Fruit fly (Drosophila melanogaster) whole organism, embryonic: Measurements from ENCODE around the gene CG13138.

ENCODE experiments used
- CG10431 ChIP-seq: fragments of 200-800 bp; sonication (Bioruptor generic); optimal IDR thresholded peaks from 3 replicates; lab custom pipeline; 2018; ENCODE audit warnings: missing biosample characterization, mild to moderate bottlenecking, missing genetic modification characterization
- CG10979 ChIP-seq: fragments of 200-800 bp; sonication (Bioruptor generic); optimal IDR thresholded peaks from 2 replicates; lab custom pipeline; 2018; ENCODE audit warnings: missing biosample characterization, mild to moderate bottlenecking, missing genetic modification characterization, moderate library complexity
- CG11695 ChIP-seq: fragments of 200-800 bp; sonication (Bioruptor generic); IDR thresholded peaks from 3 replicates; pipeline ENCODE4 v1.3.6; 2022; ENCODE audit warnings: missing biosample characterization, missing genetic modification characterization
- CG1233 ChIP-seq: fragments of 200-800 bp; sonication (Bioruptor generic); optimal IDR thresholded peaks from 4 replicates; lab custom pipeline; 2018; ENCODE audit warnings: missing biosample characterization, mild to moderate bottlenecking, missing genetic modification characterization
- CG13123 ChIP-seq: fragments of 200-800 bp; sonication (Bioruptor generic); optimal IDR thresholded peaks from 2 replicates; lab custom pipeline; 2016; ENCODE audit warnings: missing biosample characterization, missing genetic modification characterization
- CG13775 ChIP-seq: fragments of 200-800 bp; sonication (Bioruptor generic); optimal IDR thresholded peaks from 3 replicates; lab custom pipeline; 2017; ENCODE audit warnings: missing biosample characterization, mild to moderate bottlenecking, missing genetic modification characterization
- CG14710 ChIP-seq: fragments of 200-800 bp; sonication (Bioruptor generic); optimal IDR thresholded peaks from 3 replicates; lab custom pipeline; 2019; ENCODE audit warnings: missing biosample characterization, mild to moderate bottlenecking, missing genetic modification characterization, moderate library complexity
- CG15696 ChIP-seq: fragments of 200-800 bp; sonication (Bioruptor generic); optimal IDR thresholded peaks from 2 replicates; lab custom pipeline; 2019; ENCODE audit warnings: missing biosample characterization, mild to moderate bottlenecking, missing genetic modification characterization, moderate library complexity
- CG17328 ChIP-seq: fragments of 200-800 bp; sonication (Bioruptor generic); IDR thresholded peaks from 2 replicates; pipeline ENCODE4 v1.3.6; 2022; ENCODE audit warnings: missing biosample characterization, missing genetic modification characterization
- CG17802 ChIP-seq: fragments of 200-800 bp; sonication (Bioruptor generic); optimal IDR thresholded peaks from 2 replicates; lab custom pipeline; 2018; ENCODE audit warnings: missing biosample characterization, mild to moderate bottlenecking, missing genetic modification characterization, moderate library complexity
- CG18262 ChIP-seq: fragments of 200-800 bp; optimal IDR thresholded peaks from 3 replicates; lab custom pipeline; 2019; ENCODE audit warnings: missing biosample characterization, mild to moderate bottlenecking, missing genetic modification characterization, moderate library complexity
- CG2712 ChIP-seq: fragments of 200-800 bp; optimal IDR thresholded peaks from 3 replicates; lab custom pipeline; 2019; ENCODE audit warnings: missing biosample characterization, mild to moderate bottlenecking, missing genetic modification characterization, moderate library complexity
- CG2875 ChIP-seq: fragments of 200-800 bp; sonication (Bioruptor generic); optimal IDR thresholded peaks from 2 replicates; lab custom pipeline; 2017; ENCODE audit warnings: missing biosample characterization, mild to moderate bottlenecking, missing genetic modification characterization, missing genetic modification reagents
- CG4404 ChIP-seq: fragments of 200-800 bp; sonication (Bioruptor generic); IDR thresholded peaks from 2 replicates; pipeline ENCODE4 v1.3.6; 2022; ENCODE audit warnings: missing biosample characterization, missing genetic modification characterization
- CG4820 ChIP-seq: fragments of 200-800 bp; sonication (Bioruptor generic); optimal IDR thresholded peaks from 3 replicates; lab custom pipeline; 2016; ENCODE audit warnings: missing biosample characterization, missing genetic modification characterization
- CG5953 ChIP-seq: fragments of 200-800 bp; sonication (Bioruptor generic); IDR thresholded peaks from 2 replicates; pipeline ENCODE4 v1.3.6; 2022; ENCODE audit warnings: missing biosample characterization, missing genetic modification characterization
- CG6689 ChIP-seq: fragments of 200-800 bp; sonication (Bioruptor generic); IDR thresholded peaks from 2 replicates; pipeline ENCODE4 v1.3.6; 2022; ENCODE audit warnings: missing biosample characterization, missing genetic modification characterization
- CG7271 ChIP-seq: fragments of 200-800 bp; sonication (Bioruptor generic); optimal IDR thresholded peaks from 2 replicates; lab custom pipeline; 2018; ENCODE audit warnings: missing biosample characterization, mild to moderate bottlenecking, missing genetic modification characterization, moderate library complexity
- CG9437 ChIP-seq: fragments of 200-800 bp; sonication (Bioruptor generic); optimal IDR thresholded peaks from 2 replicates; lab custom pipeline; 2018; ENCODE audit warnings: missing biosample characterization, mild to moderate bottlenecking, missing genetic modification characterization
- Drgx ChIP-seq: fragments of 200-800 bp; sonication (Bioruptor generic); IDR thresholded peaks from 2 replicates; pipeline ENCODE4 v1.3.6; 2022; ENCODE audit warnings: missing biosample characterization, missing genetic modification characterization
- H15 ChIP-seq: fragments of 200-800 bp; sonication (Bioruptor generic); IDR thresholded peaks from 3 replicates; pipeline ENCODE4 v1.3.6; 2022; ENCODE audit warnings: missing biosample characterization, missing genetic modification characterization
- HLH3B ChIP-seq: fragments of 200-800 bp; sonication (Bioruptor generic); IDR thresholded peaks from 2 replicates; pipeline ENCODE4 v1.3.6; 2022; ENCODE audit warnings: missing biosample characterization, missing genetic modification characterization
- Pdp1 ChIP-seq, 2 experiments: fragments of 200-800 bp; sonication (Bioruptor generic); optimal IDR thresholded peaks; 3 replicates each; lab custom pipeline; 2016; ENCODE audit warnings: missing biosample characterization in 2 of 2, missing genetic modification characterization in 2 of 2, mild to moderate bottlenecking in 1 of 2, moderate library complexity in 1 of 2
- Sox100B ChIP-seq: fragments of 200-800 bp; sonication (Bioruptor generic); optimal IDR thresholded peaks from 3 replicates; lab custom pipeline; 2018; ENCODE audit warnings: missing biosample characterization, mild to moderate bottlenecking, missing genetic modification characterization
- Spps ChIP-seq: fragments of 200-800 bp; sonication (Bioruptor generic); optimal IDR thresholded peaks from 2 replicates; lab custom pipeline; 2018; ENCODE audit warnings: missing biosample characterization, mild to moderate bottlenecking, missing genetic modification characterization
- Sry-β ChIP-seq: fragments of 200-800 bp; sonication (Bioruptor generic); optimal IDR thresholded peaks from 2 replicates; lab custom pipeline; 2018; ENCODE audit warnings: missing biosample characterization, mild to moderate bottlenecking, missing genetic modification characterization, moderate library complexity
- Sry-δ ChIP-seq: fragments of 200-800 bp; sonication (Bioruptor generic); optimal IDR thresholded peaks from 2 replicates; lab custom pipeline; 2016; ENCODE audit warnings: missing biosample characterization, missing genetic modification characterization
- ara ChIP-seq: fragments of 200-800 bp; sonication (Bioruptor generic); IDR thresholded peaks from 2 replicates; pipeline ENCODE4 v1.3.6; 2022; ENCODE audit warnings: missing biosample characterization, missing genetic modification characterization
- bsh ChIP-seq, 2 experiments: fragments of 200-800 bp; sonication (Bioruptor generic); optimal IDR thresholded peaks; 2 replicates each; lab custom pipeline; 2017 to 2018; ENCODE audit warnings: mild to moderate bottlenecking in 2 of 2, missing biosample characterization in 2 of 2, missing genetic modification characterization in 2 of 2, moderate library complexity in 1 of 2
- eve ChIP-seq, 2 experiments: fragments of >200 bp; optimal IDR thresholded peaks; 2 replicates each; lab custom pipeline; 2017; ENCODE audit warnings: missing biosample characterization in 2 of 2, missing genetic modification characterization in 2 of 2
- ewg ChIP-seq: fragments of 200-800 bp; sonication (Bioruptor generic); optimal IDR thresholded peaks from 3 replicates; lab custom pipeline; 2017; ENCODE audit warnings: mild to moderate bottlenecking, missing biosample characterization, missing genetic modification reagents, missing genetic modification characterization
- exex ChIP-seq: fragments of 200-800 bp; sonication (Bioruptor generic); optimal IDR thresholded peaks from 4 replicates; lab custom pipeline; 2018; ENCODE audit warnings: missing biosample characterization, mild to moderate bottlenecking, missing genetic modification characterization, moderate library complexity
- fd102C ChIP-seq: fragments of 200-800 bp; sonication (Bioruptor generic); optimal IDR thresholded peaks from 2 replicates; lab custom pipeline; 2018; ENCODE audit warnings: missing biosample characterization, mild to moderate bottlenecking, missing genetic modification characterization, moderate library complexity
- fd96Cb ChIP-seq: fragments of 200-800 bp; sonication (Bioruptor generic); optimal IDR thresholded peaks from 2 replicates; lab custom pipeline; 2018; ENCODE audit warnings: missing biosample characterization, mild to moderate bottlenecking, missing genetic modification characterization, moderate library complexity
- ftz-f1 ChIP-seq: fragments of 200-800 bp; sonication (Bioruptor generic); optimal IDR thresholded peaks from 2 replicates; lab custom pipeline; 2016; ENCODE audit warnings: missing biosample characterization, missing genetic modification characterization
- gce ChIP-seq: fragments of 200-800 bp; sonication (Bioruptor generic); IDR thresholded peaks from 3 replicates; pipeline ENCODE4 v1.3.6; 2022; ENCODE audit warnings: missing biosample characterization, missing genetic modification characterization
- her ChIP-seq: fragments of 200-800 bp; sonication (Bioruptor generic); optimal IDR thresholded peaks from 2 replicates; lab custom pipeline; 2016; ENCODE audit warnings: missing biosample characterization, missing genetic modification characterization
- hkb ChIP-seq, 2 experiments: fragments of 200-800 bp in 1 of 2; fragments of >200 bp in 1 of 2; sonication (Bioruptor generic) in 1 of 2; IDR thresholded peaks in 1 of 2; optimal IDR thresholded peaks in 1 of 2; 2 replicates each; pipeline versions ENCODE4 v1.3.6 to Lab custom; 2017 to 2022; ENCODE audit warnings: missing biosample characterization in 1 of 2, missing genetic modification characterization in 1 of 2
- kay ChIP-seq: fragments of 200-800 bp; sonication (Bioruptor generic); optimal IDR thresholded peaks from 2 replicates; lab custom pipeline; 2016; ENCODE audit warnings: missing biosample characterization, missing genetic modification characterization
- lola ChIP-seq, 3 experiments: fragments of >200 bp in 2 of 3; fragments of 200-800 bp in 1 of 3; sonication (Bioruptor generic) in 1 of 3; optimal IDR thresholded peaks; 2 replicates each; lab custom pipeline; 2017 to 2019; ENCODE audit warnings: missing biosample characterization in 3 of 3, missing genetic modification characterization in 3 of 3, mild to moderate bottlenecking in 1 of 3, moderate library complexity in 1 of 3
- nerfin-1 ChIP-seq: fragments of 200-800 bp; sonication (Bioruptor generic); optimal IDR thresholded peaks from 3 replicates; lab custom pipeline; 2019; ENCODE audit warnings: missing biosample characterization, mild to moderate bottlenecking, missing genetic modification characterization, moderate library complexity
- nmo ChIP-seq: fragments of 200-800 bp; sonication (Bioruptor generic); optimal IDR thresholded peaks from 2 replicates; lab custom pipeline; 2018; ENCODE audit warnings: missing biosample characterization, mild to moderate bottlenecking, missing genetic modification characterization, moderate library complexity
- pan ChIP-seq, 4 experiments: fragments of >200 bp in 3 of 4; fragments of 200-800 bp in 1 of 4; sonication (Bioruptor generic) in 1 of 4; optimal IDR thresholded peaks in 3 of 4; IDR thresholded peaks in 1 of 4; 2 replicates each; pipeline versions ENCODE4 v1.3.6 to Lab custom; 2017 to 2022; ENCODE audit warnings: missing biosample characterization in 2 of 4, missing genetic modification characterization in 2 of 4, mixed read lengths in 1 of 4
- phol ChIP-seq: fragments of 200-800 bp; sonication (Bioruptor generic); optimal IDR thresholded peaks from 3 replicates; lab custom pipeline; 2018; ENCODE audit warnings: missing biosample characterization, mild to moderate bottlenecking, missing genetic modification characterization, moderate library complexity
- stc ChIP-seq: fragments of 200-800 bp; sonication (Bioruptor generic); IDR thresholded peaks from 2 replicates; pipeline ENCODE4 v1.3.6; 2022; ENCODE audit warnings: missing biosample characterization, missing genetic modification characterization
- vvl ChIP-seq: fragments of 200-800 bp; sonication (Bioruptor generic); IDR thresholded peaks from 2 replicates; pipeline ENCODE4 v1.3.6; 2022; ENCODE audit warnings: missing biosample characterization, missing genetic modification characterization
- wor ChIP-seq: fragments of 200-800 bp; sonication (Bioruptor generic); IDR thresholded peaks from 2 replicates; pipeline ENCODE4 v1.3.6; 2022; ENCODE audit warnings: missing biosample characterization, missing genetic modification characterization
- zfh1 ChIP-seq: fragments of 200-800 bp; sonication (Bioruptor generic); IDR thresholded peaks from 3 replicates; pipeline ENCODE4 v1.3.6; 2022; ENCODE audit warnings: missing biosample characterization, missing genetic modification characterization

Gene CG13138

dm6 chr2L:10276436-10276835 lies 25.4 kb downstream of the CG13138 start (continued):
- peak; percentile 61 for TF ChIP-seq CG14710 (tag; lab: Kevin White, UChicago)
- peak; percentile 41 for TF ChIP-seq CG7271
- 0 out of 2 replicates have a peak, but pooled peaks have one; percentile 30 for TF ChIP-seq ara (GFP tag; lab: Robert Waterston, UW)
- peak; percentile 29 for TF ChIP-seq CG17802 (tag; lab: Kevin White, UChicago)
- peak in 1 of 2 experiments; percentile 60 for TF ChIP-seq Pdp1 (GFP tag; optimal IDR thresholded peaks at IDR 0.05; lab: Kevin White, UChicago)
- peak; percentile 78 for TF ChIP-seq CG2712
- no peak for TF ChIP-seq CG4404 (GFP tag; lab: Robert Waterston, UW)
- TF ChIP-seq fd102C = no peak
- 0 out of 2 replicates have a peak, but pooled peaks have one; percentile 31 for TF ChIP-seq CG17328 (GFP tag; lab: Robert Waterston, UW)
- no peak for TF ChIP-seq ewg (GFP tag; lab: Kevin White, UChicago)
- peak; percentile 33; the same call in 1 of the 2 replicates for TF ChIP-seq vvl
- peak; percentile 12; the same call in 1 of the 2 replicates for TF ChIP-seq wor (GFP tag; lab: Robert Waterston, UW)
- TF ChIP-seq ftz-f1 (GFP tag; lab: Kevin White, UChicago) = no peak
- peak in 1 of 2 experiments; percentile 42 for TF ChIP-seq bsh (GFP tag; optimal IDR thresholded peaks at IDR 0.05; lab: Kevin White, UChicago)
- peak; percentile 42 for TF ChIP-seq nerfin-1 (tag; lab: Kevin White, UChicago)
- peak in 1 of 3 experiments; percentile 45 for TF ChIP-seq lola (GFP tag; optimal IDR thresholded peaks at IDR 0.05; lab: Kevin White, UChicago)
- peak; percentile 34 for TF ChIP-seq CG10431
- peak; percentile 45 for TF ChIP-seq CG13775 (GFP tag; lab: Kevin White, UChicago)
- peak; percentile 37 for TF ChIP-seq phol (tag; lab: Kevin White, UChicago)
- peak; percentile 29 for TF ChIP-seq CG2875
- peak; percentile 54 for TF ChIP-seq Spps (tag; lab: Kevin White, UChicago)
- peak; percentile 5 for TF ChIP-seq CG1233
- TF ChIP-seq kay = no peak
- 0 out of 2 replicates have a peak, but pooled peaks have one; percentile 16 for TF ChIP-seq CG5953 (GFP tag; lab: Robert Waterston, UW)
- TF ChIP-seq eve (GFP tag; optimal IDR thresholded peaks at IDR 0.05; lab: Kevin White, UChicago) = no peak
- peak; percentile 66 for TF ChIP-seq CG10979 (tag; lab: Kevin White, UChicago)
- peak; percentile 41 for TF ChIP-seq nmo (GFP tag; lab: Kevin White, UChicago)
- peak; percentile 41 for TF ChIP-seq CG4820
- no peak for TF ChIP-seq zfh1 (GFP tag; lab: Robert Waterston, UW)
- peak; percentile 82 for TF ChIP-seq CG18262
- TF ChIP-seq Sox100B = peak; percentile 63
- TF ChIP-seq H15 = no peak
- TF ChIP-seq Drgx (GFP tag; lab: Robert Waterston, UW) = peak; percentile 74
- TF ChIP-seq pan (optimal IDR thresholded peaks at IDR 0.05; lab: Kevin White, UChicago) = no peak
- no peak for TF ChIP-seq pan (GFP tag; optimal IDR thresholded peaks at IDR 0.05 in 1 of 2, IDR thresholded peaks at IDR 0.05 in 1 of 2)
- peak; percentile 6 for TF ChIP-seq CG9437 (GFP tag; lab: Kevin White, UChicago)
- peak; percentile 23 for TF ChIP-seq CG6689
- peak; percentile 30; the same call in 1 of the 3 replicates for TF ChIP-seq CG11695
- TF ChIP-seq gce (GFP tag; lab: Robert Waterston, UW) = peak; percentile 44; the same call in 1 of the 3 replicates
- no peak for TF ChIP-seq hkb (optimal IDR thresholded peaks at IDR 0.05; lab: Kevin White, UChicago)
- TF ChIP-seq hkb (GFP tag; IDR thresholded peaks at IDR 0.05; lab: Robert Waterston, UW) = peak; percentile 48
- peak; percentile 64 for TF ChIP-seq stc
- TF ChIP-seq CG13123 = no peak
- TF ChIP-seq HLH3B = peak; percentile 46; the same call in 1 of the 2 replicates
- TF ChIP-seq Sry-β (GFP tag; lab: Kevin White, UChicago) = peak; percentile 4
- no peak for TF ChIP-seq Sry-δ (GFP tag; lab: Kevin White, UChicago)
- peak; percentile 13 for TF ChIP-seq CG15696
- TF ChIP-seq her (GFP tag; lab: Kevin White, UChicago) = no peak
- TF ChIP-seq exex (tag; lab: Kevin White, UChicago) = no peak
- TF ChIP-seq fd96Cb (tag; lab: Kevin White, UChicago) = peak; percentile 45
